Fruit fly (Drosophila melanogaster) whole organism, pupa: ENCODE data around the gene TwdlT.

Source experiments
- CG12605 ChIP-seq: fragments of 200-800 bp; sonication (Bioruptor generic); IDR thresholded peaks from 2 replicates; pipeline ENCODE4 v1.3.6; 2022; ENCODE audit warnings: missing biosample characterization, missing genetic modification characterization
- CG13204 ChIP-seq: fragments of 200-800 bp; sonication (Bioruptor generic); optimal IDR thresholded peaks from 2 replicates; lab custom pipeline; 2018; ENCODE audit warnings: missing biosample characterization, mild to moderate bottlenecking, missing genetic modification characterization, moderate library complexity
- CG14655 ChIP-seq: fragments of 200-800 bp; sonication (Bioruptor generic); optimal IDR thresholded peaks from 3 replicates; lab custom pipeline; 2017; ENCODE audit warnings: mild to moderate bottlenecking, missing biosample characterization, missing genetic modification reagents, missing genetic modification characterization
- CG15710 ChIP-seq: fragments of 200-800 bp; sonication (Bioruptor generic); optimal IDR thresholded peaks from 2 replicates; lab custom pipeline; 2018; ENCODE audit warnings: missing biosample characterization, mild to moderate bottlenecking, missing genetic modification characterization, moderate library complexity
- CG17806 ChIP-seq: fragments of 200-800 bp; sonication (Bioruptor generic); optimal IDR thresholded peaks from 2 replicates; lab custom pipeline; 2018; ENCODE audit warnings: missing biosample characterization, mild to moderate bottlenecking, missing genetic modification characterization, moderate library complexity
- CG34367 ChIP-seq: fragments of 200-800 bp; sonication (Bioruptor generic); optimal IDR thresholded peaks from 2 replicates; lab custom pipeline; 2018; ENCODE audit warnings: missing biosample characterization, mild to moderate bottlenecking, missing genetic modification characterization
- CG4496 ChIP-seq: fragments of 200-800 bp; sonication (Bioruptor generic); IDR thresholded peaks from 3 replicates; pipeline ENCODE4 v1.3.6; 2022; ENCODE audit warnings: missing biosample characterization, missing genetic modification characterization
- CG8301 ChIP-seq: fragments of 200-800 bp; sonication (Bioruptor generic); optimal IDR thresholded peaks from 2 replicates; lab custom pipeline; 2018; ENCODE audit warnings: missing biosample characterization, mild to moderate bottlenecking, missing genetic modification characterization
- CG9948 ChIP-seq: fragments of 200-800 bp; sonication (Bioruptor generic); optimal IDR thresholded peaks from 2 replicates; lab custom pipeline; 2018; ENCODE audit warnings: missing biosample characterization, mild to moderate bottlenecking, missing genetic modification characterization, moderate library complexity
- EcR ChIP-seq: fragments of 200-800 bp; sonication (Bioruptor generic); optimal IDR thresholded peaks from 3 replicates; lab custom pipeline; 2019; ENCODE audit warnings: missing biosample characterization, missing genetic modification characterization, mild to moderate bottlenecking, moderate library complexity, missing genetic modification reagents
- Ets98B ChIP-seq: fragments of 200-800 bp; sonication (Bioruptor generic); IDR thresholded peaks from 2 replicates; pipeline ENCODE4 v1.3.6; 2022; ENCODE audit warnings: missing biosample characterization, missing genetic modification characterization
- Snoo ChIP-seq: fragments of 200-800 bp; sonication (Bioruptor generic); optimal IDR thresholded peaks from 3 replicates; lab custom pipeline; 2017; ENCODE audit warnings: missing biosample characterization, mild to moderate bottlenecking, missing genetic modification characterization, inconsistent platforms
- rn ChIP-seq: fragments of 200-800 bp; sonication (Bioruptor generic); IDR thresholded peaks from 2 replicates; pipeline ENCODE4 v1.3.6; 2022; ENCODE audit warnings: missing biosample characterization, missing genetic modification characterization

- TF ChIP-seq EcR (GFP tag; lab: Kevin White, UChicago): no peak
- no peak for TF ChIP-seq rn (GFP tag; lab: Robert Waterston, UW)
- TF ChIP-seq CG14655 (GFP tag; lab: Kevin White, UChicago): no peak
- TF ChIP-seq Ets98B (GFP tag; lab: Robert Waterston, UW): no peak
- TF ChIP-seq CG9948 (tag; lab: Kevin White, UChicago): no peak
- no peak for TF ChIP-seq CG8301 (tag; lab: Kevin White, UChicago)
- no peak for TF ChIP-seq CG34367
- no peak for TF ChIP-seq Snoo
- no peak for TF ChIP-seq CG17806
- no peak for TF ChIP-seq CG4496 (GFP tag; lab: Robert Waterston, UW)
- no peak for TF ChIP-seq CG13204 (GFP tag; lab: Kevin White, UChicago)
- TF ChIP-seq CG15710 (tag; lab: Kevin White, UChicago): no peak
- no peak for TF ChIP-seq CG12605 (GFP tag; lab: Robert Waterston, UW)
These were observed 25.9 kb upstream of the TwdlT start, which contains the start of gene CG6277 for dm6 chr3R:27023117-27023516.
